Worm (Caenorhabditis elegans): ENCODE results near the gene pifk-1.

The pifk-1 gene

ce11 chrX:871957-872715, 52.2 kb downstream of the pifk-1 start, which contains the start of gene F56F10.1:
F56F10.1 (plus strand) TSS chrX:872603.
- TF ChIP-seq ceh-45 (GFP tag; IDR thresholded peaks at IDR 0.05) (no peak), ceh-34 (tag; optimal IDR thresholded peaks at IDR 0.05) (no peak), fkh-6 (tag; optimal IDR thresholded peaks at IDR 0.05) (no peak), ceh-18 (tag; optimal IDR thresholded peaks at IDR 0.05) (no peak), ceh-19 (GFP tag; optimal IDR thresholded peaks at IDR 0.05) (no peak), che-1 (tag; optimal IDR thresholded peaks at IDR 0.05) (no peak), ceh-30 (tag; optimal IDR thresholded peaks at IDR 0.05) (no peak), pat-9 (tag; optimal IDR thresholded peaks at IDR 0.05) (no peak), ceh-24 (tag; optimal IDR thresholded peaks at IDR 0.05) (no peak), ceh-6 (GFP tag; optimal IDR thresholded peaks at IDR 0.05) (no peak), syd-9 (tag; optimal IDR thresholded peaks at IDR 0.05) (no peak), hlh-13 (GFP tag; optimal IDR thresholded peaks at IDR 0.05) (no peak), unc-42 (tag; optimal IDR thresholded peaks at IDR 0.05) (no peak), T23F11.4 (GFP tag; optimal IDR thresholded peaks at IDR 0.05) (no peak), hlh-8 (tag; optimal IDR thresholded peaks at IDR 0.05) (no peak), Y22D7AL.16 (tag; optimal IDR thresholded peaks at IDR 0.05) (no peak), pax-1 (tag; optimal IDR thresholded peaks at IDR 0.05) (no peak), tbx-2 (tag; optimal IDR thresholded peaks at IDR 0.05) (no peak)

DNA sequence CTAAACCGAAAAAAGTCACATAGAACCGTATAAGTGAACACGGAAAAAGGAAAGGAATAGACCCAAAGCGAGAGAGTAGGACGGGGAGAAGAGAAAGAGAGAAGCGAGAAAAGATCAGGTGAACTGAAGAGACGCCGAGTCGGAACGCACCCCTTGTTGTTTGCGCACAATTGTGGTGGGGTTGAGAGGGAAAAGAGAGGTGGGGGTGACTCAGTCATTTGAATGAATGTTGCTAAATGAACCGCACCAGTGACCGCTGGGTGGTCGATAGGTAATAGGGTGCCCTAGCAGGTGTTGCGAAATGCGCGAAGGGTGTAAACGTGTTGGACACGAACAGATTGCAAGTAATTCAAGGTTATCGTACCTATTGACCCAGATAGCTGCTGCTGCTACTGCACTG, 53.3 kb downstream of the pifk-1 start, which contains the start of gene lgl-1:
Gene lgl-1 (minus strand): TSS at position 70 of the 400 bp plus-strand sequence.
- TF ChIP-seq C38D4.7 (GFP tag; optimal IDR thresholded peaks at IDR 0.05) (no peak), ceh-45 (GFP tag; IDR thresholded peaks at IDR 0.05) (no peak), sdc-2 (tag; optimal IDR thresholded peaks at IDR 0.05) (peak; percentile 75), hlh-6 (tag; optimal IDR thresholded peaks at IDR 0.05) (peak; percentile 22), rnt-1 (tag; optimal IDR thresholded peaks at IDR 0.05) (peak; percentile 30), ceh-48 (tag; optimal IDR thresholded peaks at IDR 0.05) (no peak), C08G9.2 (tag; optimal IDR thresholded peaks at IDR 0.05) (peak; percentile 27), ceh-31 (tag; optimal IDR thresholded peaks at IDR 0.05) (peak; percentile 85), sox-2 (GFP tag; IDR thresholded peaks at IDR 0.05) (peak; percentile 37; the same call in 1 of the 2 replicates), K09A11.1 (tag; optimal IDR thresholded peaks at IDR 0.05; ENCODE audit: insufficient read depth) (peak; percentile 43), fkh-10 (GFP tag; optimal IDR thresholded peaks at IDR 0.05) (peak; percentile 4), unc-42 (tag; optimal IDR thresholded peaks at IDR 0.05) (peak; percentile 27), pqm-1 (tag; optimal IDR thresholded peaks at IDR 0.05) (no peak), unc-55 (GFP tag; optimal IDR thresholded peaks at IDR 0.05) (peak; percentile 46), nfya-1 (tag; optimal IDR thresholded peaks at IDR 0.05) (peak; percentile 39), ceh-34 (tag; optimal IDR thresholded peaks at IDR 0.05) (peak; percentile 63), ztf-16 (tag; optimal IDR thresholded peaks at IDR 0.05) (no peak), tbx-2 (tag; optimal IDR thresholded peaks at IDR 0.05) (peak; percentile 73), fax-1 (tag; optimal IDR thresholded peaks at IDR 0.05) (no peak), hlh-8 (tag; optimal IDR thresholded peaks at IDR 0.05) (peak; percentile 16), elt-2 (tag; optimal IDR thresholded peaks at IDR 0.05) (peak; percentile 14), ceh-19 (GFP tag; optimal IDR thresholded peaks at IDR 0.05) (peak; percentile 36), ref-2 (tag; optimal IDR thresholded peaks at IDR 0.05) (peak; percentile 69), pros-1 (tag; optimal IDR thresholded peaks at IDR 0.05) (peak; percentile 37), hlh-30 (tag; optimal IDR thresholded peaks at IDR 0.05; ENCODE audit: insufficient read depth) (peak; percentile 9), pha-2 (tag; optimal IDR thresholded peaks at IDR 0.05) (peak; percentile 17), ceh-22 (tag; optimal IDR thresholded peaks at IDR 0.05) (no peak)
